ENCODE assay signal across 1 fruit fly cellular context in the genomic region with DNA sequence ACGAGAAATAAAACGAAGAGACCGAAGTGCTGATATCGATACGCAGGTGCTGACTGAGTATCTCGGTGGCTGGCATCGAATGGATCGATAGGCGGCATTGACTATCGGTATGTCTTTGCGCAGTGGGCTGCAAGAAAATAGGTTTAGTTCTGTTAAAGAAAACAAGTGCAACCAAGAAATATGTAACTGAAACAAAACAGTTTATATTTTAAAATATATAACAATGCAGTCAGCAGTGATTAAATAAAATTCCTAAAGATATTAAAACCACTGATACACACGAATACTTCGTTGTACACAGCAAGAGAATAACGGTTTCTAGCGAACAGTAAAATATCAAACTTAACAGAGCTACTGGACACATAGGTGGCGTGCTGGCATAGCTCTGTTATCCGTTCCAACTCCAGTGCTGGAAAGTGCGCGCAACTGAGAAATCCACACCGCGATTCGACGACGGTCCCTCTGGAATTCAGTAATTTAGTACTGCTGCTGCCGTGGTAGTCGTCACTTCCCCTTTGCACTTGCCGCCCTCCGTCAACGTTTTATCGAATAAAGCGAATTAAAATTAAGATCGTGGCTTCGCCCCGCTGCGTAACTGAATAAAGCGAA.
TF ChIP-seq lines count a peak whose summit lies in the region.

Gene Pez (minus strand): TSS at position 305 of the 609 bp plus-strand sequence.
Gene Cpr (plus strand): TSS at position 470 of the 609 bp plus-strand sequence.

TF ChIP-seq in whole organism, embryonic, 481 proteins besides CTCF, POLR2A, EP300 and RAD21 (continued from another document):
- TF ChIP-seq Antp (GFP tag; optimal IDR thresholded peaks at IDR 0.05; lab: Kevin White, UChicago) (peak; percentile 10), CG31365 (tag; optimal IDR thresholded peaks at IDR 0.05; lab: Kevin White, UChicago) (no peak), bbx (GFP tag; IDR thresholded peaks at IDR 0.05; lab: Robert Waterston, UW; ENCODE audit: partially characterized antibody) (peak; percentile 82), Dip2 (GFP tag; IDR thresholded peaks at IDR 0.05; lab: Robert Waterston, UW) (peak; percentile 92), bsh (GFP tag; optimal IDR thresholded peaks at IDR 0.05; lab: Kevin White, UChicago) (no peak), lilli (GFP tag; optimal IDR thresholded peaks at IDR 0.05; lab: Kevin White, UChicago) (peak; percentile 39)
